ENCODE assay signal across 2 worm cellular contexts in genomic region chrX:5475164-5475576, ce11.
TF ChIP-seq lines count a peak whose summit lies in the region.

No protein-coding gene starts in this region.

TF ChIP-seq in whole organism, L4 larva, 104 proteins besides CTCF, POLR2A, EP300 and RAD21 (continued from another document):
- TF ChIP-seq mxl-3 (GFP tag; optimal IDR thresholded peaks at IDR 0.05; lab: Kevin White, UChicago) (peak; percentile 86), D1046.2 (GFP tag; IDR thresholded peaks at IDR 0.05; lab: Robert Waterston, UW) (no peak), nhr-48 (tag; optimal IDR thresholded peaks at IDR 0.05; lab: Kevin White, UChicago) (peak; percentile 16), snpc-1.2 (GFP tag; IDR thresholded peaks at IDR 0.05; lab: Robert Waterston, UW) (no peak), madf-9 (GFP tag; conservative IDR thresholded peaks at IDR 0.05; lab: Robert Waterston, UW) (0 out of 2 replicates have a peak, but pooled peaks have one; percentile 14), egl-43 (GFP tag; IDR thresholded peaks at IDR 0.05; lab: Robert Waterston, UW) (no peak), mdt-29 (GFP tag; IDR thresholded peaks at IDR 0.05; lab: Robert Waterston, UW) (no peak), lim-7 (GFP tag; IDR thresholded peaks at IDR 0.05; lab: Robert Waterston, UW) (no peak), zip-11 (GFP tag; IDR thresholded peaks at IDR 0.05; lab: Robert Waterston, UW) (no peak), pqm-1 (tag; optimal IDR thresholded peaks at IDR 0.05; lab: Kevin White, UChicago) (peak; percentile 71), Y105C5A.15 (GFP tag; IDR thresholded peaks at IDR 0.05; lab: Robert Waterston, UW) (no peak), lin-13 (GFP tag; optimal IDR thresholded peaks at IDR 0.05; lab: Kevin White, UChicago) (peak; percentile 0), pha-4 (GFP tag; IDR thresholded peaks at IDR 0.05; lab: Robert Waterston, UW) (no peak), pha-4 (tag; optimal IDR thresholded peaks at IDR 0.05; lab: Kevin White, UChicago) (peak; percentile 45), F44E2.7 (GFP tag; IDR thresholded peaks at IDR 0.05; lab: Robert Waterston, UW) (no peak), aha-1 (tag; lab: Kevin White, UChicago) (peak; percentile 91)

TF ChIP-seq in whole organism, late embryonic, 69 proteins besides CTCF, POLR2A, EP300 and RAD21 (continued from another document):
- TF ChIP-seq sdc-2 (tag; optimal IDR thresholded peaks at IDR 0.05; lab: Kevin White, UChicago) (peak; percentile 83), C38D4.7 (GFP tag; optimal IDR thresholded peaks at IDR 0.05; lab: Kevin White, UChicago) (no peak)
